Worm (Caenorhabditis elegans) whole organism, L4 larva: Measurements from ENCODE around the gene lgg-1.
A peak's percentile ranks its signal among the peaks of the same experiment; 100 is the strongest.

Experiments used
- D1046.2 ChIP-seq: fragments of 200-800 bp; sonication (Bioruptor generic); IDR thresholded peaks from 2 replicates; pipeline ENCODE4 v1.3.6; 2022; ENCODE audit warnings: missing genetic modification characterization, missing compliant biosample characterization
- F37D6.2 ChIP-seq: sonication (generic microtip); optimal IDR thresholded peaks from 2 replicates; lab custom pipeline; 2016; ENCODE audit warnings: mild to moderate bottlenecking, missing genetic modification characterization, missing compliant biosample characterization
- F44E2.7 ChIP-seq: fragments of 200-800 bp; sonication (Bioruptor generic); IDR thresholded peaks from 2 replicates; pipeline ENCODE4 v2.1.2; 2022; ENCODE audit warnings: missing genetic modification characterization, missing compliant biosample characterization
- F49E8.2 ChIP-seq: sonication (generic microtip); optimal IDR thresholded peaks from 2 replicates; lab custom pipeline; 2016; ENCODE audit warnings: missing compliant biosample characterization, mild to moderate bottlenecking, missing genetic modification characterization, borderline replicate concordance
- T26A8.4 ChIP-seq: fragments of 200-800 bp; sonication (Bioruptor generic); IDR thresholded peaks from 2 replicates; pipeline ENCODE4 v1.3.6; 2022; ENCODE audit warnings: missing genetic modification characterization, missing compliant biosample characterization
- Y105C5A.15 ChIP-seq: fragments of 200-800 bp; sonication (Bioruptor generic); IDR thresholded peaks from 2 replicates; pipeline ENCODE4 v1.3.6; 2022; ENCODE audit warnings: missing genetic modification characterization, missing compliant biosample characterization
- Y5F2A.4 ChIP-seq: fragments of 200-800 bp; sonication (Bioruptor generic); optimal IDR thresholded peaks from 2 replicates; lab custom pipeline; 2018; ENCODE audit warnings: mild to moderate bottlenecking, missing genetic modification characterization, missing compliant biosample characterization
- aha-1 ChIP-seq: fragments of 150-350 bp; peaks from one replicate; lab custom pipeline; 2014; ENCODE audit warnings: missing biosample characterization, missing genetic modification characterization
- ama-1 ChIP-seq: fragments of 150-350 bp; optimal IDR thresholded peaks from 2 replicates; lab custom pipeline; 2014; ENCODE audit warnings: inconsistent platforms, mixed read lengths
- arid-1 ChIP-seq: fragments of 200-800 bp; sonication (Bioruptor generic); conservative IDR thresholded peaks from 2 replicates; pipeline ENCODE4 v1.3.6; 2022; ENCODE audit warnings: missing genetic modification reagents, missing genetic modification characterization, missing compliant biosample characterization
- ceh-62 ChIP-seq: sonication (generic microtip); optimal IDR thresholded peaks from 2 replicates; lab custom pipeline; 2017; ENCODE audit warnings: missing biosample characterization, missing genetic modification characterization
- ces-1 ChIP-seq: fragments of 150-350 bp; sonication (generic microtip); optimal IDR thresholded peaks from 4 replicates; lab custom pipeline; 2014; ENCODE audit warnings: missing biosample characterization, missing genetic modification reagents, missing genetic modification characterization
- daf-19 ChIP-seq: fragments of 200-800 bp; sonication (Bioruptor generic); conservative IDR thresholded peaks from 2 replicates; pipeline ENCODE4 v1.3.6; 2022; ENCODE audit warnings: missing genetic modification characterization, missing compliant biosample characterization
- dmd-6 ChIP-seq: fragments of 200-800 bp; sonication (Bioruptor generic); IDR thresholded peaks from 2 replicates; pipeline ENCODE4 v1.3.6; 2022; ENCODE audit warnings: missing genetic modification reagents, missing genetic modification characterization, missing compliant biosample characterization
- dmd-8 ChIP-seq: fragments of 200-800 bp; sonication (Bioruptor generic); IDR thresholded peaks from 2 replicates; pipeline ENCODE4 v1.3.6; 2022; ENCODE audit warnings: missing genetic modification characterization, missing compliant biosample characterization
- dmd-9 ChIP-seq: fragments of 200-800 bp; sonication (Bioruptor generic); IDR thresholded peaks from 2 replicates; pipeline ENCODE4 v1.3.6; 2022; ENCODE audit warnings: missing genetic modification reagents, missing genetic modification characterization, missing compliant biosample characterization
- dpl-1 ChIP-seq: fragments of 150-350 bp; optimal IDR thresholded peaks from 2 replicates; lab custom pipeline; 2014; ENCODE audit warnings: missing biosample characterization, missing genetic modification reagents, missing genetic modification characterization
- dve-1 ChIP-seq: sonication (generic microtip); optimal IDR thresholded peaks from 2 replicates; lab custom pipeline; 2017; ENCODE audit warnings: antibody characterized with exemption, mild to moderate bottlenecking, missing genetic modification characterization, missing compliant biosample characterization; ENCODE audit not compliant: insufficient read depth
- fkh-10 ChIP-seq: fragments of 150-350 bp; optimal IDR thresholded peaks from 2 replicates; lab custom pipeline; 2014; ENCODE audit warnings: missing biosample characterization, missing genetic modification reagents, missing genetic modification characterization
- hlh-30 ChIP-seq: sonication (generic microtip); optimal IDR thresholded peaks from 2 replicates; lab custom pipeline; 2017; ENCODE audit warnings: antibody characterized with exemption, mild to moderate bottlenecking, missing genetic modification characterization, missing compliant biosample characterization; ENCODE audit not compliant: insufficient read depth
- hmg-1.1 ChIP-seq: fragments of 200-800 bp; sonication (Bioruptor generic); IDR thresholded peaks from 2 replicates; pipeline ENCODE4 v1.3.6; 2022; ENCODE audit warnings: missing genetic modification reagents, missing genetic modification characterization, missing compliant biosample characterization
- lim-7 ChIP-seq: fragments of 200-800 bp; sonication (Bioruptor generic); IDR thresholded peaks from 2 replicates; pipeline ENCODE4 v1.3.6; 2022; ENCODE audit warnings: missing genetic modification characterization, missing compliant biosample characterization
- lin-1 ChIP-seq: fragments of 200-800 bp; sonication (Bioruptor generic); IDR thresholded peaks from 2 replicates; pipeline ENCODE4 v1.3.6; 2022; ENCODE audit warnings: missing genetic modification reagents, missing genetic modification characterization, missing compliant biosample characterization
- lin-29 ChIP-seq: fragments of 200-800 bp; sonication (Bioruptor generic); IDR thresholded peaks from 2 replicates; pipeline ENCODE4 v1.3.6; 2022; ENCODE audit warnings: missing genetic modification reagents, missing genetic modification characterization, missing compliant biosample characterization
- lin-38 ChIP-seq: fragments of 200-800 bp; sonication (Bioruptor generic); IDR thresholded peaks from 2 replicates; pipeline ENCODE4 v1.3.6; 2022; ENCODE audit warnings: missing genetic modification reagents, missing genetic modification characterization, missing compliant biosample characterization
- madf-5 ChIP-seq, 2 experiments: fragments of 200-800 bp; sonication (Bioruptor generic); IDR thresholded peaks; 2 replicates each; pipeline ENCODE4 v1.3.6; 2022; ENCODE audit warnings: missing compliant biosample characterization in 2 of 2, missing genetic modification characterization in 2 of 2
- mes-2 ChIP-seq: sonication (generic microtip); optimal IDR thresholded peaks from 2 replicates; lab custom pipeline; 2016; ENCODE audit warnings: missing genotype, mild to moderate bottlenecking, missing genetic modification characterization, missing compliant biosample characterization; ENCODE audit not compliant: poor library complexity, severe bottlenecking
- mxl-2 ChIP-seq: fragments of 200-800 bp; sonication (Bioruptor generic); conservative IDR thresholded peaks from 2 replicates; pipeline ENCODE4 v1.3.6; 2022; ENCODE audit warnings: missing genetic modification reagents, missing genetic modification characterization, missing compliant biosample characterization
- mxl-3 ChIP-seq: fragments of 200-800 bp; sonication (Bioruptor generic); optimal IDR thresholded peaks from 2 replicates; lab custom pipeline; 2018; ENCODE audit warnings: mild to moderate bottlenecking, missing genetic modification characterization, missing compliant biosample characterization
- nhr-10 ChIP-seq: fragments of 150-350 bp; optimal IDR thresholded peaks from 2 replicates; lab custom pipeline; 2014; ENCODE audit warnings: missing biosample characterization, missing genetic modification characterization
- nhr-11 ChIP-seq: fragments of 150-350 bp; optimal IDR thresholded peaks from 2 replicates; lab custom pipeline; 2014; ENCODE audit warnings: missing biosample characterization, missing genetic modification characterization
- nhr-25 ChIP-seq: sonication (generic microtip); optimal IDR thresholded peaks from 2 replicates; lab custom pipeline; 2017; ENCODE audit warnings: missing genetic modification characterization, mild to moderate bottlenecking, missing compliant biosample characterization, antibody characterized with exemption, moderate library complexity, borderline replicate concordance; ENCODE audit not compliant: insufficient read depth
- nhr-28 ChIP-seq: fragments of 150-350 bp; optimal IDR thresholded peaks from 2 replicates; lab custom pipeline; 2014; ENCODE audit warnings: missing biosample characterization, missing genetic modification characterization
- nhr-48 ChIP-seq: sonication (generic microtip); optimal IDR thresholded peaks from 2 replicates; lab custom pipeline; 2016; ENCODE audit warnings: mild to moderate bottlenecking, missing genetic modification characterization, missing compliant biosample characterization
- nhr-6 ChIP-seq: fragments of 150-350 bp; optimal IDR thresholded peaks from 2 replicates; lab custom pipeline; 2014; ENCODE audit warnings: missing biosample characterization, missing genetic modification characterization
- nhr-76 ChIP-seq: fragments of 150-350 bp; optimal IDR thresholded peaks from 2 replicates; lab custom pipeline; 2014; ENCODE audit warnings: missing biosample characterization, missing genetic modification characterization
- pha-4 ChIP-seq, 2 experiments: fragments of 150-350 bp in 1 of 2; fragments of 200-800 bp in 1 of 2; sonication (Bioruptor generic) in 1 of 2; IDR thresholded peaks in 1 of 2; optimal IDR thresholded peaks in 1 of 2; 2 replicates each; pipeline versions ENCODE4 v1.3.6 to Lab custom; 2014 to 2022; ENCODE audit warnings: missing genetic modification characterization in 2 of 2, missing genetic modification reagents in 2 of 2, missing biosample characterization in 1 of 2, missing compliant biosample characterization in 1 of 2
- saeg-2 ChIP-seq: fragments of 200-800 bp; sonication (Bioruptor generic); IDR thresholded peaks from 2 replicates; pipeline ENCODE4 v1.3.6; 2022; ENCODE audit warnings: missing genetic modification reagents, missing genetic modification characterization, missing compliant biosample characterization
- snpc-1.2 ChIP-seq: fragments of 200-800 bp; sonication (Bioruptor generic); IDR thresholded peaks from 2 replicates; pipeline ENCODE4 v1.3.6; 2022; ENCODE audit warnings: missing genetic modification reagents, missing genetic modification characterization, missing compliant biosample characterization
- snpc-4 ChIP-seq: fragments of 150-350 bp; optimal IDR thresholded peaks from 2 replicates; lab custom pipeline; 2014; ENCODE audit warnings: missing biosample characterization, missing genetic modification characterization
- tag-97 ChIP-seq: fragments of 200-800 bp; sonication (Bioruptor generic); IDR thresholded peaks from 2 replicates; pipeline ENCODE4 v1.3.6; 2022; ENCODE audit warnings: missing genetic modification characterization, missing compliant biosample characterization
- unc-62 ChIP-seq, 3 experiments: fragments of 150-350 bp in 1 of 3; sonication (generic microtip); optimal IDR thresholded peaks in 2 of 3; peaks in 1 of 3; 1 replicate in 1 of 3; 2 replicates in 2 of 3; lab custom pipeline; 2014 to 2017; ENCODE audit warnings: missing biosample characterization in 3 of 3, missing genetic modification characterization in 3 of 3, missing genetic modification reagents in 3 of 3, missing genotype in 1 of 3

lgg-1 gene

ce11 chrII:6358905-6359304, 11.4 kb upstream of the lgg-1 start, which contains the start of gene C32D5.12:
Gene C32D5.12, minus strand, starts transcription at chrII:6359005.
- TF ChIP-seq nhr-6, result no peak
- peak in 1 of 2 experiments; percentile 40 for TF ChIP-seq unc-62 (GFP tag; optimal IDR thresholded peaks at IDR 0.05 in 1 of 2; lab: Kevin White, UChicago)
- TF ChIP-seq unc-62 (tag; optimal IDR thresholded peaks at IDR 0.05; lab: Kevin White, UChicago), result no peak

ce11 chrII:6358232-6358631, 10.7 kb upstream of the lgg-1 start:
- TF ChIP-seq dmd-9 (GFP tag; lab: Robert Waterston, UW) (no peak), dpl-1 (GFP tag; lab: Kevin White, UChicago) (no peak), T26A8.4 (GFP tag; lab: Robert Waterston, UW) (no peak), lin-38 (peak; percentile 60), snpc-1.2 (0 out of 2 replicates have a peak, but pooled peaks have one; percentile 20), pha-4 (GFP tag; IDR thresholded peaks at IDR 0.05; lab: Robert Waterston, UW) (peak; percentile 73; the same call in 1 of the 2 replicates), pha-4 (tag; optimal IDR thresholded peaks at IDR 0.05; lab: Kevin White, UChicago) (no peak), snpc-4 (tag; lab: Kevin White, UChicago) (no peak), saeg-2 (GFP tag; lab: Robert Waterston, UW) (no peak), arid-1 (peak; percentile 86), fkh-10 (GFP tag; lab: Kevin White, UChicago) (no peak), F44E2.7 (GFP tag; lab: Robert Waterston, UW) (peak; percentile 51; the same call in 1 of the 2 replicates), daf-19 (GFP tag; lab: Robert Waterston, UW) (0 out of 2 replicates have a peak, but pooled peaks have one; percentile 62), dmd-8 (peak; percentile 57; the same call in 1 of the 2 replicates), F49E8.2 (tag; lab: Kevin White, UChicago) (peak; percentile 14), tag-97 (no peak), madf-5 (GFP tag; IDR thresholded peaks at IDR 0.05; lab: Robert Waterston, UW) (peak in 1 of 2 experiments; percentile 78; a peak in 2 of 4 replicates), D1046.2 (GFP tag; lab: Robert Waterston, UW) (no peak), Y5F2A.4 (GFP tag; lab: Kevin White, UChicago) (peak; percentile 38), lim-7 (GFP tag; lab: Robert Waterston, UW) (peak; percentile 77)

DNA sequence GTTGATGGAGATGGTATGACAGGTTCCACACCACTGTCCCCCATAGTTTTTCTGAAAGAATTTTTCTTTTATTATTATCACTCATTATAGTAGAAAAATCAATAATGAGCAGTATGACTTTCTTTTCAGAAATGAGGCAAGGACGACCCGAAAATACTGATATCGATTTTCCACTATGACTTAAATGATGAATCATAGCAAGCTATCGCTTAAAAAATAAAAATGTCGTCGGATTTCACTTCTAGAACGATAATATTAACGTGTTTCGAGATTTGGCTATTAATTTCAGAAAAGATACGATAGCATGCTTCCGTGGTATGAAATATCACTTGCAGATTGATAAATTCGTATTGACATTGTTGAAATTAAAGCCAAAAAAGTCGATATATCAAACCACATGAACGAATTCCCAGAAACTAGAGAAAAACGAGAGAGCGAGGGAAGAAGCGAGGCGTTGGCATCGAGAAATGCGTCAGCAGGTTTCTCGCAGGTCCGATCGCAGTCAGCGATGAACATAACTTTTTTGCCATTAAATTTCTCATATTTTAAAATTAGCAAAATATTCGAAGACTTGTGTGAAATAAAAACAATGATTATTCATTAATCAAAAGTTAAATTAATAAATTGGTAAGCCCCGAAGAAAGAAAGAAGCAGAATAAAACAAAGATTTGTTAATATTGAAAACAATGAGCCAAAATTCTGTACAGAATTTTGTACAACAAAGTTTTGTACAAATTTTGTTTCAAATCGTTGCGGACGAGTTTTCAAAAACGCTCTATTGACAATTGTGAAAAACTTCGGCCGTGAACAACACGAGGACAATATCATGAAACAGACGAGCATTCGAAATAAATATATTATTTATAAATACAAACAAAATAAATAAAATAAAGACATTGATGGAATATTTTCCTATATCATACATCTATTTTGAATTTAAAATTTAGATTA, 8.2 kb upstream of the lgg-1 start, which contains the start of gene C32D5.11:
Gene C32D5.11, minus strand, starts transcription at position 51 of the 951 bp plus-strand sequence.
- TF ChIP-seq Y105C5A.15 (GFP tag; lab: Robert Waterston, UW) (no peak), lin-1 (GFP tag; lab: Robert Waterston, UW) (no peak), snpc-1.2 (no peak), nhr-25 (tag; lab: Kevin White, UChicago) (peak; percentile 14), pha-4 (GFP tag; IDR thresholded peaks at IDR 0.05; lab: Robert Waterston, UW) (no peak), pha-4 (tag; optimal IDR thresholded peaks at IDR 0.05; lab: Kevin White, UChicago) (no peak), aha-1 (peak; percentile 96), ces-1 (no peak), nhr-10 (tag; lab: Kevin White, UChicago) (no peak), dve-1 (tag; lab: Kevin White, UChicago) (peak; percentile 61), mxl-2 (no peak), nhr-28 (tag; lab: Kevin White, UChicago) (peak; percentile 70), lin-38 (peak; percentile 65), daf-19 (GFP tag; lab: Robert Waterston, UW) (no peak), mxl-3 (peak; percentile 42), F37D6.2 (peak; percentile 0), tag-97 (no peak), mes-2 (tag; lab: Kevin White, UChicago) (peak; percentile 88), nhr-76 (no peak), dmd-6 (GFP tag; lab: Robert Waterston, UW) (peak; percentile 55), hlh-30 (peak; percentile 82), hmg-1.1 (GFP tag; lab: Robert Waterston, UW) (peak; percentile 61; the same call in 1 of the 2 replicates), nhr-11 (peak; percentile 60), lim-7 (GFP tag; lab: Robert Waterston, UW) (no peak), lin-29 (no peak), nhr-48 (tag; lab: Kevin White, UChicago) (peak; percentile 26), unc-62 (GFP tag; optimal IDR thresholded peaks at IDR 0.05 in 1 of 2; lab: Kevin White, UChicago) (no peak), unc-62 (tag; optimal IDR thresholded peaks at IDR 0.05; lab: Kevin White, UChicago) (no peak), ceh-62 (tag; lab: Kevin White, UChicago) (no peak), ama-1 (lab: Kevin White, UChicago) (no peak)
